Fruit fly (Drosophila melanogaster) whole organism, embryonic: ENCODE data around the gene CG10011.

Source experiments
- CG2712 ChIP-seq: fragments of 200-800 bp; optimal IDR thresholded peaks from 3 replicates; lab custom pipeline; 2019; ENCODE audit warnings: missing biosample characterization, mild to moderate bottlenecking, missing genetic modification characterization, moderate library complexity
- dimm ChIP-seq: fragments of 200-800 bp; sonication (Bioruptor generic); IDR thresholded peaks from 2 replicates; pipeline ENCODE4 v1.3.6; 2022; ENCODE audit warnings: missing biosample characterization, missing genetic modification characterization
- grn ChIP-seq: fragments of 200-800 bp; sonication (Bioruptor generic); optimal IDR thresholded peaks from 3 replicates; lab custom pipeline; 2017; ENCODE audit warnings: missing biosample characterization, missing genetic modification characterization
- slp2 ChIP-seq: fragments of 200-800 bp; sonication (Bioruptor generic); optimal IDR thresholded peaks from 2 replicates; lab custom pipeline; 2016; ENCODE audit warnings: missing biosample characterization, missing genetic modification characterization

- TF ChIP-seq slp2 (no peak), grn (no peak), dimm (GFP tag; lab: Robert Waterston, UW) (no peak), CG2712 (no peak)
These were observed 58.1 kb downstream of the CG10011 start for dm6 chr3R:28576838-28577237.
